Worm (Caenorhabditis elegans) whole organism, young adult: ENCODE measurements around the gene Y52E8A.6.

Source experiments
- F39B2.1 ChIP-seq: fragments of 200-800 bp; sonication (Bioruptor generic); IDR thresholded peaks from 2 replicates; pipeline ENCODE4 v1.3.6; 2022; ENCODE audit warnings: missing genetic modification reagents, missing genetic modification characterization, missing compliant biosample characterization
- K11D2.4 ChIP-seq: fragments of 200-800 bp; sonication (Bioruptor generic); IDR thresholded peaks from 2 replicates; pipeline ENCODE4 v1.3.6; 2022; ENCODE audit warnings: missing genetic modification reagents, missing genetic modification characterization, missing compliant biosample characterization
- athp-1 ChIP-seq: sonication (generic microtip); optimal IDR thresholded peaks from 2 replicates; lab custom pipeline; 2017; ENCODE audit warnings: mild to moderate bottlenecking, missing genetic modification characterization, missing compliant biosample characterization
- ceh-27 ChIP-seq: fragments of 200-800 bp; sonication (Bioruptor generic); optimal IDR thresholded peaks from 2 replicates; lab custom pipeline; 2018; ENCODE audit warnings: mild to moderate bottlenecking, missing genetic modification characterization, moderate library complexity, missing compliant biosample characterization
- hmg-20 ChIP-seq: fragments of 200-800 bp; sonication (Bioruptor generic); IDR thresholded peaks from 2 replicates; pipeline ENCODE4 v1.3.6; 2022; ENCODE audit warnings: missing genetic modification reagents, missing genetic modification characterization, missing compliant biosample characterization
- hsf-1 ChIP-seq: fragments of 200-800 bp; sonication (Bioruptor generic); IDR thresholded peaks from 2 replicates; pipeline ENCODE4 v1.3.6; 2022; ENCODE audit warnings: missing genetic modification reagents, missing genetic modification characterization, missing compliant biosample characterization
- mxl-1 ChIP-seq: sonication (generic microtip); optimal IDR thresholded peaks from 2 replicates; lab custom pipeline; 2016; ENCODE audit warnings: missing genetic modification characterization, missing compliant biosample characterization

Gene Y52E8A.6

DNA sequence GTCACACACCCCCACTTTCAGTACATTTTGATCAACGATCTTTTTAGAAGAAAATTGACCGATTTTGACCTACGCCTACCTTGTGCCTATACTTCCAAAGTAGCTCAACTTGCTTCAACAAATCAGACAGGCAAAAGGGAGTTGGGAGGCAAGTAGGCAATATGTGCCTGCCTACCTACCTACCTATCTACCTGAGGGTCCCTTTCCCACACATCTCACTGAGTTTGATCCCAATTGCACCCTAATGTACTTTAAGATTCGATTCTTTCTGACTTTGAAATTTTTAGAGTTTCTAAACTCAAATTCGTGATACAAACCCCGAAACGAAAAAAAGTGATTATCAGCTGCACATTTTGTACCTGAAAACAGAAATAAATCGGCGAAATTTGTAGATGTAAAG, 52.1 kb downstream of the Y52E8A.6 start:
- TF ChIP-seq hsf-1 (GFP tag; lab: Robert Waterston, UW) = no peak
- no peak for TF ChIP-seq F39B2.1 (GFP tag; lab: Robert Waterston, UW)
- no peak for TF ChIP-seq hmg-20 (GFP tag; lab: Robert Waterston, UW)
- TF ChIP-seq mxl-1 (tag; lab: Kevin White, UChicago) = no peak
- TF ChIP-seq K11D2.4 = no peak
- TF ChIP-seq ceh-27 (GFP tag; lab: Kevin White, UChicago) = no peak
- TF ChIP-seq athp-1 (tag; lab: Kevin White, UChicago) = no peak
- TF ChIP-seq, all 124 proteins: peak for 0
